Worm (Caenorhabditis elegans) whole organism, L1 larva: ENCODE results near the gene Y53C12B.1.

Experiments
- C34B4.2 ChIP-seq: sonication (generic microtip); optimal IDR thresholded peaks from 2 replicates; lab custom pipeline; 2017; ENCODE audit warnings: mild to moderate bottlenecking, missing genetic modification characterization, missing compliant biosample characterization
- aha-1 ChIP-seq: fragments of 150-350 bp; optimal IDR thresholded peaks from 2 replicates; lab custom pipeline; 2014; ENCODE audit warnings: missing biosample characterization, missing genetic modification characterization
- alr-1 ChIP-seq: fragments of 200-800 bp; sonication (Bioruptor generic); optimal IDR thresholded peaks from 2 replicates; lab custom pipeline; 2018; ENCODE audit warnings: borderline replicate concordance, mild to moderate bottlenecking, missing genetic modification characterization, missing compliant biosample characterization
- aly-2 ChIP-seq: fragments of 150-350 bp; optimal IDR thresholded peaks from 2 replicates; lab custom pipeline; 2014; ENCODE audit warnings: missing biosample characterization, missing genetic modification characterization
- ama-1 ChIP-seq: fragments of 150-350 bp; optimal IDR thresholded peaks from 2 replicates; lab custom pipeline; 2014
- blmp-1 ChIP-seq: fragments of 150-350 bp; optimal IDR thresholded peaks from 2 replicates; lab custom pipeline; 2014; ENCODE audit warnings: missing biosample characterization, missing genetic modification characterization
- ceh-82 ChIP-seq, 3 experiments: fragments of 150-350 bp in 1 of 3; sonication (generic microtip) in 2 of 3; optimal IDR thresholded peaks; 2 replicates each; lab custom pipeline; 2014 to 2017; ENCODE audit warnings: missing biosample characterization in 3 of 3, missing genetic modification characterization in 3 of 3
- dpl-1 ChIP-seq, 3 experiments: fragments of 150-350 bp in 2 of 3; sonication (generic microtip) in 1 of 3; optimal IDR thresholded peaks; 2 replicates each; lab custom pipeline; 2014 to 2017; ENCODE audit warnings: missing biosample characterization in 3 of 3, missing genetic modification characterization in 3 of 3, missing genetic modification reagents in 3 of 3
- dsc-1 ChIP-seq: sonication (generic microtip); optimal IDR thresholded peaks from 2 replicates; lab custom pipeline; 2016; ENCODE audit warnings: mild to moderate bottlenecking, missing genetic modification characterization, missing compliant biosample characterization
- efl-1 ChIP-seq, 4 experiments: fragments of 150-350 bp; optimal IDR thresholded peaks in 3 of 4; peaks in 1 of 4; 1 replicate in 1 of 4; 2 replicates in 3 of 4; lab custom pipeline; 2014; ENCODE audit warnings: missing biosample characterization in 2 of 4, missing genetic modification characterization in 2 of 4, missing genetic modification reagents in 2 of 4
- efl-3 ChIP-seq: fragments of 200-800 bp; sonication (Bioruptor generic); optimal IDR thresholded peaks from 2 replicates; lab custom pipeline; 2018; ENCODE audit warnings: mild to moderate bottlenecking, missing genetic modification characterization, missing compliant biosample characterization
- egl-13 ChIP-seq: sonication (generic microtip); optimal IDR thresholded peaks from 2 replicates; lab custom pipeline; 2016; ENCODE audit warnings: missing genotype, missing genetic modification reagents, missing genetic modification characterization, missing compliant biosample characterization
- egl-27 ChIP-seq, 2 experiments: fragments of 150-350 bp in 1 of 2; sonication (generic microtip); optimal IDR thresholded peaks; 3 replicates each; lab custom pipeline; 2017 to 2018; ENCODE audit warnings: missing biosample characterization in 2 of 2, missing genetic modification characterization in 2 of 2, missing genetic modification reagents in 2 of 2
- elt-2 ChIP-seq: sonication (generic microtip); optimal IDR thresholded peaks from 2 replicates; lab custom pipeline; 2016; ENCODE audit warnings: missing genetic modification characterization, mild to moderate bottlenecking, inconsistent platforms, missing compliant biosample characterization, missing genetic modification reagents
- fkh-4 ChIP-seq: sonication (generic microtip); optimal IDR thresholded peaks from 2 replicates; lab custom pipeline; 2016; ENCODE audit warnings: missing compliant biosample characterization, missing genetic modification characterization, borderline replicate concordance
- fkh-8 ChIP-seq: sonication (generic microtip); optimal IDR thresholded peaks from 2 replicates; lab custom pipeline; 2016; ENCODE audit warnings: mild to moderate bottlenecking, missing genetic modification characterization, missing compliant biosample characterization
- hlh-4 ChIP-seq: sonication (generic microtip); optimal IDR thresholded peaks from 2 replicates; lab custom pipeline; 2016; ENCODE audit warnings: mild to moderate bottlenecking, missing genetic modification characterization, missing compliant biosample characterization
- hpl-2 ChIP-seq: fragments of 150-350 bp; optimal IDR thresholded peaks from 2 replicates; lab custom pipeline; 2014; ENCODE audit warnings: missing biosample characterization, missing genetic modification reagents, missing genetic modification characterization
- irx-1 ChIP-seq: sonication (generic microtip); optimal IDR thresholded peaks from 2 replicates; lab custom pipeline; 2016; ENCODE audit warnings: missing genetic modification characterization, missing compliant biosample characterization
- jun-1 ChIP-seq: fragments of 150-350 bp; optimal IDR thresholded peaks from 2 replicates; lab custom pipeline; 2014; ENCODE audit warnings: missing biosample characterization, missing genetic modification reagents, missing genetic modification characterization
- lin-35 ChIP-seq, 2 experiments: fragments of 150-350 bp; optimal IDR thresholded peaks; 2 replicates each; lab custom pipeline; 2014; ENCODE audit warnings: missing biosample characterization in 2 of 2, missing genetic modification characterization in 2 of 2, missing genetic modification reagents in 2 of 2
- lin-39 ChIP-seq: fragments of 150-350 bp; optimal IDR thresholded peaks from 2 replicates; lab custom pipeline; 2014; ENCODE audit warnings: missing biosample characterization, missing genetic modification reagents, missing genetic modification characterization
- lir-3 ChIP-seq: sonication (generic microtip); optimal IDR thresholded peaks from 2 replicates; lab custom pipeline; 2016; ENCODE audit warnings: mild to moderate bottlenecking, missing genetic modification characterization, moderate library complexity, missing compliant biosample characterization; ENCODE audit not compliant: poor library complexity
- lsy-2 ChIP-seq, 2 experiments: fragments of 150-350 bp; optimal IDR thresholded peaks; 2 replicates each; lab custom pipeline; 2014; ENCODE audit warnings: missing biosample characterization in 2 of 2, missing genetic modification characterization in 2 of 2
- mdl-1 ChIP-seq, 2 experiments: fragments of 150-350 bp; optimal IDR thresholded peaks; 2 replicates each; lab custom pipeline; 2014 to 2017; ENCODE audit warnings: missing biosample characterization in 2 of 2, missing genetic modification characterization in 2 of 2, inconsistent platforms in 1 of 2
- nhr-11 ChIP-seq: fragments of 150-350 bp; optimal IDR thresholded peaks from 2 replicates; lab custom pipeline; 2014; ENCODE audit warnings: missing biosample characterization, missing genetic modification characterization
- nhr-12 ChIP-seq: sonication (generic microtip); optimal IDR thresholded peaks from 2 replicates; lab custom pipeline; 2017; ENCODE audit warnings: missing biosample characterization, missing genetic modification characterization
- nhr-237 ChIP-seq: fragments of 150-350 bp; optimal IDR thresholded peaks from 2 replicates; lab custom pipeline; 2014; ENCODE audit warnings: missing biosample characterization, missing genetic modification characterization
- nhr-47 ChIP-seq: sonication (generic microtip); optimal IDR thresholded peaks from 2 replicates; lab custom pipeline; 2016; ENCODE audit warnings: mild to moderate bottlenecking, missing genetic modification characterization, moderate library complexity, missing compliant biosample characterization
- nhr-71 ChIP-seq: sonication (generic microtip); optimal IDR thresholded peaks from 2 replicates; lab custom pipeline; 2016; ENCODE audit warnings: mild to moderate bottlenecking, missing genetic modification characterization, moderate library complexity, missing compliant biosample characterization
- nhr-76 ChIP-seq: sonication (generic microtip); optimal IDR thresholded peaks from 2 replicates; lab custom pipeline; 2017; ENCODE audit warnings: missing biosample characterization, missing genetic modification characterization
- nhr-77 ChIP-seq: fragments of 150-350 bp; optimal IDR thresholded peaks from 2 replicates; lab custom pipeline; 2014; ENCODE audit warnings: missing biosample characterization, missing genetic modification characterization
- nhr-90 ChIP-seq: sonication (generic microtip); optimal IDR thresholded peaks from 2 replicates; lab custom pipeline; 2016; ENCODE audit warnings: mild to moderate bottlenecking, missing genetic modification characterization, missing compliant biosample characterization; ENCODE audit not compliant: poor library complexity
- skn-1 ChIP-seq: fragments of 150-350 bp; optimal IDR thresholded peaks from 2 replicates; lab custom pipeline; 2014; ENCODE audit warnings: missing biosample characterization, missing genetic modification characterization
- snpc-4 ChIP-seq: fragments of 150-350 bp; optimal IDR thresholded peaks from 2 replicates; lab custom pipeline; 2014; ENCODE audit warnings: missing biosample characterization, missing genetic modification characterization
- snu-23 ChIP-seq: sonication (generic microtip); optimal IDR thresholded peaks from 2 replicates; lab custom pipeline; 2016; ENCODE audit warnings: missing genetic modification characterization, missing compliant biosample characterization
- sptf-1 ChIP-seq: fragments of 150-350 bp; optimal IDR thresholded peaks from 2 replicates; lab custom pipeline; 2014; ENCODE audit warnings: missing biosample characterization, missing genetic modification characterization
- swsn-7 ChIP-seq: sonication (generic microtip); optimal IDR thresholded peaks from 2 replicates; lab custom pipeline; 2016; ENCODE audit warnings: missing genetic modification characterization, missing compliant biosample characterization
- unc-130 ChIP-seq: fragments of 150-350 bp; optimal IDR thresholded peaks from 2 replicates; lab custom pipeline; 2017; ENCODE audit warnings: missing biosample characterization, missing genetic modification characterization, inconsistent platforms
- unc-30 ChIP-seq: sonication (generic microtip); optimal IDR thresholded peaks from 2 replicates; lab custom pipeline; 2017; ENCODE audit warnings: missing biosample characterization, missing genetic modification characterization
- zag-1 ChIP-seq: fragments of 150-350 bp; optimal IDR thresholded peaks from 2 replicates; lab custom pipeline; 2014; ENCODE audit warnings: missing biosample characterization, missing genetic modification characterization
- ztf-11 ChIP-seq, 2 experiments: sonication (generic microtip); optimal IDR thresholded peaks; 2 replicates each; lab custom pipeline; 2016 to 2017; ENCODE audit warnings: missing genetic modification characterization in 2 of 2, missing biosample characterization in 1 of 2, missing compliant biosample characterization in 1 of 2

Gene Y53C12B.1

DNA sequence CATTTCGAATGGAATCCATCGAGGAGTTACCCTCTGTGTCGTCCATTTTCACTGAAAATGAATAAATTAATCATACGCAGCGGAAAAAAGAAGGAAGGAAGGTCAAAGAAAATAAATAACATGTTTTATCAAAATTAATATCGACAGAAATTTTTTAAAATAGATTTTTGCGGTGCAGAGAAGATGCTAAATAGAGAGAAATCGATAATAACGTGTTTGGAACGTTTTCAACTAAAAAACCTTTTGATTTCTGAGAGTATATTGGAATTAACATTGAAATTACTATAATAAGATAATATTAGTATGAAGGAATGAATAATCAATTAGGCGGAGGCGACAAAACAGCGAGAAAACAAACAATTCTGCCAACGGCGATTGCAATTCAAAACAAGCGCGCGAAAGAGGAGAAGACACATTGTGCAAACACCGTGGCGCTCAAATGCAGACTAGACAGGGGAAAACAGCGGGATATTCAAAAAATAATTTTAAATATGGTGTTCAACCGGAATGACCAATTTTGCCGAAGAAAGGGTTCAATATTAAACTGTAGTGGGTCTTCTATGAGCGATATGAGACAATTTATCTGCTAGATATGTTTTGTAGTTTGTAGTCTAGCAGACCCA is 29.4 kb downstream of the Y53C12B.1 start, which contains the start of gene wee-1.3 (continued):
- TF ChIP-seq unc-30 (tag; lab: Kevin White, UChicago) = no peak
- no peak for TF ChIP-seq zag-1
- no peak for TF ChIP-seq egl-27 (tag; optimal IDR thresholded peaks at IDR 0.05; lab: Kevin White, UChicago)
- peak; percentile 83 for TF ChIP-seq skn-1 (tag; lab: Kevin White, UChicago)
- peak; percentile 88 for TF ChIP-seq nhr-47 (tag; lab: Kevin White, UChicago)
- TF ChIP-seq nhr-90 (tag; lab: Kevin White, UChicago) = peak; percentile 78
- TF ChIP-seq elt-2 (tag; lab: Kevin White, UChicago) = peak; percentile 7
- TF ChIP-seq nhr-12 (tag; lab: Kevin White, UChicago) = no peak
- no peak for TF ChIP-seq alr-1 (tag; lab: Kevin White, UChicago)
- peak; percentile 83 for TF ChIP-seq unc-130 (tag; lab: Kevin White, UChicago)
- no peak for TF ChIP-seq hlh-4 (tag; lab: Kevin White, UChicago)
- no peak for TF ChIP-seq ama-1 (lab: Kevin White, UChicago)
- TF ChIP-seq lin-35 (GFP tag; optimal IDR thresholded peaks at IDR 0.05; lab: Kevin White, UChicago) = peak; percentile 99 to 100
- TF ChIP-seq efl-3 (GFP tag; lab: Kevin White, UChicago) = no peak
- no peak for TF ChIP-seq aha-1 (tag; lab: Kevin White, UChicago)
- TF ChIP-seq nhr-77 (tag; lab: Kevin White, UChicago) = peak; percentile 83
- TF ChIP-seq nhr-71 (tag; lab: Kevin White, UChicago) = peak; percentile 89
- TF ChIP-seq dsc-1 (tag; lab: Kevin White, UChicago) = peak; percentile 71
- TF ChIP-seq ztf-11 (tag; optimal IDR thresholded peaks at IDR 0.05; lab: Kevin White, UChicago) = peak in 1 of 2 experiments; percentile 51
- peak; percentile 58 for TF ChIP-seq lir-3 (tag; lab: Kevin White, UChicago)
- TF ChIP-seq fkh-4 (tag; lab: Kevin White, UChicago) = no peak
- TF ChIP-seq mdl-1 (tag; optimal IDR thresholded peaks at IDR 0.05; lab: Kevin White, UChicago) = peak in 1 of 2 experiments; percentile 77
- peak; percentile 65 for TF ChIP-seq snpc-4
- peak; percentile 58 for TF ChIP-seq lin-39 (tag; lab: Kevin White, UChicago)
- no peak for TF ChIP-seq C34B4.2 (tag; lab: Kevin White, UChicago)
- TF ChIP-seq nhr-237 (tag; lab: Kevin White, UChicago) = peak; percentile 50
- no peak for TF ChIP-seq sptf-1 (tag; lab: Kevin White, UChicago)
- no peak for TF ChIP-seq hpl-2 (GFP tag; lab: Kevin White, UChicago)
- peak; percentile 75 for TF ChIP-seq fkh-8 (tag; lab: Kevin White, UChicago)
- peak; percentile 61 for TF ChIP-seq irx-1
- TF ChIP-seq aly-2 (tag; lab: Kevin White, UChicago) = peak; percentile 77
- peak; percentile 83 for TF ChIP-seq swsn-7 (tag; lab: Kevin White, UChicago)
- peak; percentile 78 for TF ChIP-seq jun-1 (tag; lab: Kevin White, UChicago)
- TF ChIP-seq, all 84 proteins: peak for 55

DNA sequence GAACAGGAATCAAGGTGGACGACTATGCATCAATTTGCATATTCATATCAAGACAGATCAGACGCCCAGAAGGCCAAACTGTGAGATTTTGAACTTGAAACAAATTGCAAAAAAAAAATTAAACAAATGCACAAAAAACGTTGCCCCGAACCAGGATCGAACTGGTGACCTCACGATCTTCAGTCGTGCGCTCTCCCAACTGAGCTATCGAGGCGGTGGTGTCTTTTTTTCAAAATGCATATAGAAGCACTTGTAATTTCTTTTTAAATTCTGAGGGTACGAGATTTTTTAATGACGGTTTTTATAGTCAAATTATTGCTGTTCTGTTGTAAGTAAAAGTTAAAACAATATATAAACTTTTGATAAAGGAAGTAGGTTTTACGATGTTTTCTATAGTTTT is 32.8 kb downstream of the Y53C12B.1 start:
- TF ChIP-seq alr-1 (tag; lab: Kevin White, UChicago) (no peak), sptf-1 (tag; lab: Kevin White, UChicago) (no peak), nhr-71 (tag; lab: Kevin White, UChicago) (peak; percentile 12), snu-23 (GFP tag; lab: Kevin White, UChicago) (peak; percentile 8), mdl-1 (tag; optimal IDR thresholded peaks at IDR 0.05; lab: Kevin White, UChicago) (no peak), unc-130 (tag; lab: Kevin White, UChicago) (no peak), zag-1 (no peak), efl-1 (optimal IDR thresholded peaks at IDR 0.05; lab: Kevin White, UChicago) (peak in 1 of 2 experiments; percentile 27), efl-1 (GFP tag; optimal IDR thresholded peaks at IDR 0.05 in 1 of 2; lab: Kevin White, UChicago) (peak in 1 of 2 experiments; percentile 24), blmp-1 (tag; lab: Kevin White, UChicago) (no peak), lin-35 (GFP tag; optimal IDR thresholded peaks at IDR 0.05; lab: Kevin White, UChicago) (peak in 1 of 2 experiments; percentile 55), dpl-1 (GFP tag; optimal IDR thresholded peaks at IDR 0.05; lab: Kevin White, UChicago) (peak in 2 of 3 experiments; percentile 3 to 18), nhr-76 (no peak), lsy-2 (tag; optimal IDR thresholded peaks at IDR 0.05; lab: Kevin White, UChicago) (peak; percentile 14 to 18), nhr-11 (tag; lab: Kevin White, UChicago) (no peak), ceh-82 (tag; optimal IDR thresholded peaks at IDR 0.05; lab: Kevin White, UChicago) (no peak), egl-13 (tag; lab: Kevin White, UChicago) (no peak), hpl-2 (GFP tag; lab: Kevin White, UChicago) (no peak)
- TF ChIP-seq, all 84 proteins: peak for 6
